Worm (Caenorhabditis elegans): Measurements from ENCODE around the gene F54E2.5.

The F54E2.5 gene

ce11 chrV:2815956-2816355 lies at the start of gene F54E2.5:
Gene F54E2.5 (minus strand): TSS chrV:2816056.
- TF ChIP-seq cnd-1 (tag; optimal IDR thresholded peaks at IDR 0.05) (no peak), sptf-1 (tag; optimal IDR thresholded peaks at IDR 0.05) (no peak), elt-3 (tag; optimal IDR thresholded peaks at IDR 0.05) (no peak), mep-1 (tag; optimal IDR thresholded peaks at IDR 0.05) (no peak), ceh-43 (GFP tag; optimal IDR thresholded peaks at IDR 0.05) (no peak), tbx-8 (GFP tag; optimal IDR thresholded peaks at IDR 0.05) (no peak), nhr-12 (tag; optimal IDR thresholded peaks at IDR 0.05) (no peak), elt-1 (tag; optimal IDR thresholded peaks at IDR 0.05; ENCODE audit: borderline replicate concordance, insufficient read depth) (no peak), ham-2 (GFP tag; optimal IDR thresholded peaks at IDR 0.05) (no peak), unc-120 (tag; optimal IDR thresholded peaks at IDR 0.05; ENCODE audit: poor library complexity, severe bottlenecking) (no peak), lsy-2 (tag; optimal IDR thresholded peaks at IDR 0.05) (no peak), drap-1 (GFP tag; optimal IDR thresholded peaks at IDR 0.05) (no peak), mls-2 (tag; optimal IDR thresholded peaks at IDR 0.05) (no peak), M03D4.4 (tag; optimal IDR thresholded peaks at IDR 0.05) (no peak), ztf-11 (tag; optimal IDR thresholded peaks at IDR 0.05) (no peak), zip-8 (tag; optimal IDR thresholded peaks at IDR 0.05) (no peak)

- TF ChIP-seq lin-13 (tag; optimal IDR thresholded peaks at IDR 0.05) (no peak), ham-2 (GFP tag; optimal IDR thresholded peaks at IDR 0.05) (no peak), nhr-12 (tag; optimal IDR thresholded peaks at IDR 0.05) (no peak), M03D4.4 (tag; optimal IDR thresholded peaks at IDR 0.05) (no peak), nhr-237 (tag; optimal IDR thresholded peaks at IDR 0.05) (no peak), drap-1 (GFP tag; optimal IDR thresholded peaks at IDR 0.05) (no peak), nhr-28 (tag; optimal IDR thresholded peaks at IDR 0.05) (no peak), lsy-2 (tag; optimal IDR thresholded peaks at IDR 0.05) (no peak), elt-3 (tag; optimal IDR thresholded peaks at IDR 0.05) (no peak), blmp-1 (tag; optimal IDR thresholded peaks at IDR 0.05) (no peak), ztf-11 (tag; optimal IDR thresholded peaks at IDR 0.05) (no peak), sptf-1 (tag; optimal IDR thresholded peaks at IDR 0.05) (no peak), nhr-76 (tag; optimal IDR thresholded peaks at IDR 0.05) (no peak)
These were observed 49.0 kb upstream of the F54E2.5 start, which contains the start of gene srh-240 for ce11 chrV:2864899-2865298. Gene srh-240 (plus strand): TSS chrV:2865199.

ce11 chrV:2863033-2863432 lies 47.2 kb upstream of the F54E2.5 start, which contains the start of gene srh-272:
Gene srh-272 (plus strand): TSS chrV:2863333.
- TF ChIP-seq hlh-1 (tag; optimal IDR thresholded peaks at IDR 0.05) (no peak), lin-32 (GFP tag; optimal IDR thresholded peaks at IDR 0.05) (no peak), elt-1 (tag; optimal IDR thresholded peaks at IDR 0.05; ENCODE audit: borderline replicate concordance, insufficient read depth) (no peak), mep-1 (tag; optimal IDR thresholded peaks at IDR 0.05) (no peak), lsy-2 (tag; optimal IDR thresholded peaks at IDR 0.05) (no peak), mab-5 (tag; optimal IDR thresholded peaks at IDR 0.05) (no peak), nhr-76 (tag; optimal IDR thresholded peaks at IDR 0.05) (no peak), nhr-2 (tag; optimal IDR thresholded peaks at IDR 0.05) (no peak), ham-2 (GFP tag; optimal IDR thresholded peaks at IDR 0.05) (no peak), snpc-4 (tag; optimal IDR thresholded peaks at IDR 0.05) (no peak), M03D4.4 (tag; optimal IDR thresholded peaks at IDR 0.05) (no peak), unc-120 (tag; optimal IDR thresholded peaks at IDR 0.05; ENCODE audit: poor library complexity, severe bottlenecking) (no peak), ceh-43 (GFP tag; optimal IDR thresholded peaks at IDR 0.05) (no peak), pha-4 (tag; optimal IDR thresholded peaks at IDR 0.05) (no peak)

DNA sequence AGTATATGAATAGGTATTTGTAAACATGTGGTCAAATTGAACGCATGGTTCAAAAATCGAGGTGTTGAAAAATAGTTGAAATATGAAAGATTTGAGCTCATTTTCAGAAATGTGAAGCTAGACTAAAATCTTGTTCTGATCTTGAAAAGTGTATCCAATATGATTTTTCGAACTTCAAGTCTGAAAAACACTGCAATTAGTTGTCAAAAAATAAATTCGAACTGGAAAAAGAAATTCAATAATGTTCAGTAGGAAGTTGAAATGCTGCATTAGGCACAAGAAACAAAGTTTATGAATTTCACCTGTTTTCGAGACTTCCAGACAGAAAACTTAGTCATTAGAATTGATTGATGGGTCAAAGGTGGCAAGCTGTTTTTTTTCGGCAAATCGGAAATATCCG lies 45.6 kb upstream of the F54E2.5 start, which contains the start of gene srh-270:
TSS of gene srh-270 (minus strand) at position 101 of the 400 bp plus-strand sequence.
- TF ChIP-seq nhr-76 (tag; optimal IDR thresholded peaks at IDR 0.05) (no peak), nhr-12 (tag; optimal IDR thresholded peaks at IDR 0.05) (no peak), hlh-1 (tag; optimal IDR thresholded peaks at IDR 0.05) (no peak), cnd-1 (tag; optimal IDR thresholded peaks at IDR 0.05) (no peak), ham-2 (GFP tag; optimal IDR thresholded peaks at IDR 0.05) (no peak), ceh-83 (GFP tag; optimal IDR thresholded peaks at IDR 0.05) (no peak), mls-2 (tag; optimal IDR thresholded peaks at IDR 0.05) (no peak), lin-32 (GFP tag; optimal IDR thresholded peaks at IDR 0.05) (no peak), elt-3 (tag; optimal IDR thresholded peaks at IDR 0.05) (no peak), nhr-28 (tag; optimal IDR thresholded peaks at IDR 0.05) (no peak), bed-3 (GFP tag; optimal IDR thresholded peaks at IDR 0.05) (no peak), zip-8 (tag; optimal IDR thresholded peaks at IDR 0.05) (no peak), lin-13 (tag; optimal IDR thresholded peaks at IDR 0.05) (no peak)

DNA sequence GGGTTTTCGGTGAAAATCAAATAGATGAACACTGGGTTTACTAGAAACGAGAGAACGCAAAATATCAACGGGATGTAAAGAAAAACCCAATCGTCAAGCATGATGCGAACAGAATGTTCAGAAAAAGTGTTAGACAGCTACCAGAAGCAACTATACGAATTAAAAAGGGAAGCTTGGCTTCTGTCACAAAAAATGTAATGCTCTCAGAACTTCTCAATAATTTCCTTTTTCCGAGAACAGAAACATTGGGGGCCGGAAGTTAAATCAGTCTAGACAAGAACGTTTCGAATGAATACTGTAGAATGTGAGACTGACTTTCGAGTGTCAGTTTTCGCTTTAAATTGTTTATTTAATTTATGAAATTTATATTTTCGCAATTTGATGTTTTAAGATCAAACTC lies 43.9 kb upstream of the F54E2.5 start, which contains the start of gene srj-54:
TSS of gene srj-54 (minus strand) at position 101 of the 400 bp plus-strand sequence.
- TF ChIP-seq ceh-39 (tag; optimal IDR thresholded peaks at IDR 0.05), result no peak
- no peak for TF ChIP-seq bed-3 (GFP tag; optimal IDR thresholded peaks at IDR 0.05)
- TF ChIP-seq mab-5 (tag; optimal IDR thresholded peaks at IDR 0.05), result no peak
- no peak for TF ChIP-seq nhr-76 (tag; optimal IDR thresholded peaks at IDR 0.05)
- TF ChIP-seq ceh-83 (GFP tag; optimal IDR thresholded peaks at IDR 0.05), result no peak
- TF ChIP-seq unc-120 (tag; optimal IDR thresholded peaks at IDR 0.05; ENCODE audit: poor library complexity, severe bottlenecking), result no peak
- TF ChIP-seq blmp-1 (tag; optimal IDR thresholded peaks at IDR 0.05), result no peak
- TF ChIP-seq nhr-28 (tag; optimal IDR thresholded peaks at IDR 0.05), result no peak
- no peak for TF ChIP-seq ham-2 (GFP tag; optimal IDR thresholded peaks at IDR 0.05)
- no peak for TF ChIP-seq hlh-1 (tag; optimal IDR thresholded peaks at IDR 0.05)
